Worm (Caenorhabditis elegans) whole organism, L2 larva: ENCODE data around the gene K03B4.4.

Experiments
- ama-1 ChIP-seq: fragments of 150-350 bp; optimal IDR thresholded peaks from 2 replicates; lab custom pipeline; 2018; ENCODE audit warnings: inconsistent platforms
- nhr-237 ChIP-seq: fragments of 150-350 bp; optimal IDR thresholded peaks from 2 replicates; lab custom pipeline; 2014; ENCODE audit warnings: missing biosample characterization, missing genetic modification characterization
- unc-62 ChIP-seq: fragments of 150-350 bp; optimal IDR thresholded peaks from 2 replicates; lab custom pipeline; 2014; ENCODE audit warnings: missing biosample characterization, missing genetic modification reagents, missing genetic modification characterization
- ztf-11 ChIP-seq: sonication (generic microtip); optimal IDR thresholded peaks from 2 replicates; lab custom pipeline; 2017; ENCODE audit warnings: missing biosample characterization, missing genetic modification characterization

DNA sequence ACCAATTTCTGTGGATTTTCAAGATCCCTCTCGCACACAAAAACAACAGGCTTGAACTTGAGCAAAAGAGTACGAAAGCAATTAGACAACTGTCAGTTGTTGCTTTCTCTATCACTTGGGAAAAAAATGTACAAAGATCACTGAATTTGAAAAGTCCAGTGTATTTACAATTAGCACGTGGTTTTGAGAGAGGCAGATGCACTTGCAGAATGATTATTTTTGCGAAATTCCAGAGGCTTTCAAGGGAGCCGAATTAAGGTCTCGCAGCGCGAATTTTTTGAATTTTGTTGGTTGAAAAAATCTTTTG, 11.5 kb downstream of the K03B4.4 start:
- TF ChIP-seq unc-62 (no peak), nhr-237 (tag; lab: Kevin White, UChicago) (no peak), ztf-11 (tag; lab: Kevin White, UChicago) (no peak), ama-1 (lab: Kevin White, UChicago) (no peak)
